Worm (Caenorhabditis elegans) whole organism, L2 larva: ENCODE results near the gene tcer-1.
"Not testable (repeated sequence)": the region's sequence is repeated elsewhere in the genome, so short reads cannot be mapped to it uniquely, and the experiment has no call there.

Experiments
- C34F6.9 ChIP-seq: fragments of 150-350 bp; optimal IDR thresholded peaks from 2 replicates; lab custom pipeline; 2014; ENCODE audit warnings: missing biosample characterization, missing genetic modification characterization
- R02D3.7 ChIP-seq: fragments of 150-350 bp; optimal IDR thresholded peaks from 2 replicates; lab custom pipeline; 2014; ENCODE audit warnings: missing biosample characterization, missing genetic modification characterization
- Y55F3AM.14 ChIP-seq: fragments of 200-800 bp; sonication (Bioruptor generic); optimal IDR thresholded peaks from 2 replicates; lab custom pipeline; 2018; ENCODE audit warnings: mild to moderate bottlenecking, missing genetic modification characterization, missing compliant biosample characterization
- ZK546.5 ChIP-seq: sonication (generic microtip); optimal IDR thresholded peaks from 2 replicates; lab custom pipeline; 2017; ENCODE audit warnings: missing biosample characterization, missing genetic modification characterization
- blmp-1 ChIP-seq: sonication (generic microtip); optimal IDR thresholded peaks from 2 replicates; lab custom pipeline; 2017; ENCODE audit warnings: missing genetic modification characterization, mild to moderate bottlenecking, missing compliant biosample characterization, antibody characterized with exemption, moderate library complexity; ENCODE audit not compliant: insufficient read depth
- ceh-16 ChIP-seq: fragments of 150-350 bp; optimal IDR thresholded peaks from 2 replicates; lab custom pipeline; 2014; ENCODE audit warnings: missing biosample characterization, missing genetic modification characterization
- ceh-82 ChIP-seq: fragments of 150-350 bp; optimal IDR thresholded peaks from 2 replicates; lab custom pipeline; 2014; ENCODE audit warnings: missing biosample characterization, missing genetic modification characterization
- crh-2 ChIP-seq: sonication (generic microtip); optimal IDR thresholded peaks from 2 replicates; lab custom pipeline; 2017; ENCODE audit warnings: missing biosample characterization, missing genetic modification characterization
- dmd-4 ChIP-seq: sonication (generic microtip); optimal IDR thresholded peaks from 2 replicates; lab custom pipeline; 2017; ENCODE audit warnings: missing biosample characterization, missing genetic modification characterization
- egl-27 ChIP-seq: sonication (generic microtip); optimal IDR thresholded peaks from 3 replicates; lab custom pipeline; 2017; ENCODE audit warnings: missing biosample characterization, missing genetic modification reagents, missing genetic modification characterization
- elt-1 ChIP-seq: fragments of 150-350 bp; optimal IDR thresholded peaks from 2 replicates; lab custom pipeline; 2014; ENCODE audit warnings: missing biosample characterization, missing genetic modification characterization
- fos-1 ChIP-seq: fragments of 150-350 bp; optimal IDR thresholded peaks from 2 replicates; lab custom pipeline; 2014; ENCODE audit warnings: missing biosample characterization, missing genetic modification characterization
- lin-39 ChIP-seq: fragments of 150-350 bp; optimal IDR thresholded peaks from 2 replicates; lab custom pipeline; 2014; ENCODE audit warnings: missing biosample characterization, missing genetic modification reagents, missing genetic modification characterization
- lsy-2 ChIP-seq, 2 experiments: fragments of 150-350 bp in 1 of 2; sonication (generic microtip) in 1 of 2; optimal IDR thresholded peaks; 2 replicates each; lab custom pipeline; 2014 to 2017; ENCODE audit warnings: missing biosample characterization in 2 of 2, missing genetic modification characterization in 2 of 2
- mbf-1 ChIP-seq: sonication (generic microtip); optimal IDR thresholded peaks from 2 replicates; lab custom pipeline; 2017; ENCODE audit warnings: missing biosample characterization, missing genetic modification characterization
- mdl-1 ChIP-seq, 2 experiments: fragments of 150-350 bp in 1 of 2; sonication (generic microtip) in 1 of 2; optimal IDR thresholded peaks; 2 replicates each; lab custom pipeline; 2017; ENCODE audit warnings: missing biosample characterization in 2 of 2, missing genetic modification characterization in 2 of 2
- nhr-10 ChIP-seq: sonication (generic microtip); optimal IDR thresholded peaks from 2 replicates; lab custom pipeline; 2017; ENCODE audit warnings: missing biosample characterization, missing genetic modification characterization
- nhr-129 ChIP-seq: fragments of 150-350 bp; optimal IDR thresholded peaks from 2 replicates; lab custom pipeline; 2014; ENCODE audit warnings: missing biosample characterization, missing genetic modification characterization
- nhr-21 ChIP-seq: fragments of 150-350 bp; optimal IDR thresholded peaks from 2 replicates; lab custom pipeline; 2014; ENCODE audit warnings: missing biosample characterization, missing genetic modification characterization
- nhr-25 ChIP-seq: fragments of 150-350 bp; sonication (generic microtip); optimal IDR thresholded peaks from 3 replicates; lab custom pipeline; 2014; ENCODE audit warnings: missing biosample characterization, missing genetic modification characterization
- nhr-6 ChIP-seq: fragments of 150-350 bp; optimal IDR thresholded peaks from 2 replicates; lab custom pipeline; 2014; ENCODE audit warnings: missing biosample characterization, missing genetic modification characterization
- skn-1 ChIP-seq: sonication (generic microtip); optimal IDR thresholded peaks from 2 replicates; lab custom pipeline; 2017; ENCODE audit warnings: missing biosample characterization, missing genetic modification characterization
- sma-9 ChIP-seq, 2 experiments: fragments of 150-350 bp in 1 of 2; sonication (generic microtip) in 1 of 2; optimal IDR thresholded peaks; 2 replicates each; lab custom pipeline; 2014 to 2016; ENCODE audit warnings: missing genetic modification characterization in 2 of 2, mild to moderate bottlenecking in 1 of 2, missing biosample characterization in 1 of 2, missing compliant biosample characterization in 1 of 2, missing genetic modification reagents in 1 of 2, moderate library complexity in 1 of 2
- snpc-4 ChIP-seq: fragments of 150-350 bp; optimal IDR thresholded peaks from 2 replicates; lab custom pipeline; 2014; ENCODE audit warnings: missing biosample characterization, missing genetic modification characterization
- unc-62 ChIP-seq: fragments of 150-350 bp; optimal IDR thresholded peaks from 2 replicates; lab custom pipeline; 2014; ENCODE audit warnings: missing biosample characterization, missing genetic modification reagents, missing genetic modification characterization
- zag-1 ChIP-seq: fragments of 150-350 bp; optimal IDR thresholded peaks from 2 replicates; lab custom pipeline; 2014; ENCODE audit warnings: missing biosample characterization, missing genetic modification characterization
- ztf-1 ChIP-seq: fragments of 200-800 bp; sonication (Bioruptor generic); conservative IDR thresholded peaks from 2 replicates; pipeline ENCODE4 v1.3.6; 2022; ENCODE audit warnings: missing genetic modification characterization, missing compliant biosample characterization
- ztf-11 ChIP-seq: sonication (generic microtip); optimal IDR thresholded peaks from 2 replicates; lab custom pipeline; 2017; ENCODE audit warnings: missing biosample characterization, missing genetic modification characterization

tcer-1 gene

DNA sequence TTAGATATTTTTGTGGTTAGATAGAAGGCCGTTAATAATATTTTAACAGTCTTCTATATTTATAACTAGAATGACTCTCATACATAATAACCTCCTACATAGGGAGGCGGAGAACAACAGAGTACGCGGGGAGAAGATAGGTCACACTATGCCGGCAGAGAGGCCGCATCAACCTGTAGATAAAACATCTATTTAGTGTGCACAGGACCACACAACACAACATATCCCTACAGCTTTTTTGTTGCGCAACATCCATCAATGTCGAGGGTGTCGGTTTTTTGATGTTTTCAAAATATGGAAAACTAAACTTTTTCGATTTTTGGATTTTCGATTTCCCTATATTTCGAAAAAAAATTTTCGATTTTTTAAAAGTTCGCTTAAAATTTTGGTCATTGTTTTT, 41.0 kb upstream of the tcer-1 start:
- TF ChIP-seq dmd-4: no peak
- no peak for TF ChIP-seq snpc-4
- TF ChIP-seq Y55F3AM.14 (GFP tag; lab: Kevin White, UChicago): no peak
- TF ChIP-seq ztf-1 (GFP tag; lab: Robert Waterston, UW): no peak
- no peak for TF ChIP-seq lin-39 (tag; lab: Kevin White, UChicago)
- TF ChIP-seq mbf-1 (tag; lab: Kevin White, UChicago): no peak
- no peak for TF ChIP-seq skn-1 (tag; lab: Kevin White, UChicago)
- TF ChIP-seq mdl-1 (tag; optimal IDR thresholded peaks at IDR 0.05; lab: Kevin White, UChicago): no peak
- TF ChIP-seq nhr-10 (tag; lab: Kevin White, UChicago): no peak

DNA sequence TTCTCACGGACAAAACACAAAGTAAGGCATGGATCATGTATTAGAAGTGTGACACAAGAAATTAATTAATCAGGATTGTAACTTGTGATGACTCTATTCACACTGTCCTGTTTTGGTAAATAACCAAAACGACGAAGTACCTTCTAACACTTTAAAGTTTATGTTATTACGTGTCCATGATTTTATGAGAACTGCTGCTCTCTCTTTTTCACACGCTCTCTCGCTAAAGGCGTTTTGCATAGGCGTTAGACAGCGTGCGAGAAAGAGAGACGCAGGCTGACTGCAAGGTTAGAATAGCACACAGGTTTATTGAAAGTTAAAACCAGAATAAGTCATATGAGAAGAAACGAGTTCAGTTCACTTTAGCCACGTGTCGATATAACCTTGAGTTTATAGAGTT, 40.2 kb upstream of the tcer-1 start:
- TF ChIP-seq sma-9 (GFP tag; optimal IDR thresholded peaks at IDR 0.05; lab: Kevin White, UChicago) (peak; percentile 26), sma-9 (tag; optimal IDR thresholded peaks at IDR 0.05; lab: Kevin White, UChicago) (no peak), crh-2 (tag; lab: Kevin White, UChicago) (peak; percentile 26), C34F6.9 (tag; lab: Kevin White, UChicago) (peak; percentile 23), ztf-1 (GFP tag; lab: Robert Waterston, UW) (no peak), nhr-21 (tag; lab: Kevin White, UChicago) (no peak), fos-1 (tag; lab: Kevin White, UChicago) (no peak), nhr-129 (tag; lab: Kevin White, UChicago) (peak; percentile 73), nhr-25 (tag; lab: Kevin White, UChicago) (peak; percentile 47), ceh-16 (tag; lab: Kevin White, UChicago) (peak; percentile 4), mdl-1 (tag; optimal IDR thresholded peaks at IDR 0.05; lab: Kevin White, UChicago) (no peak), lsy-2 (tag; optimal IDR thresholded peaks at IDR 0.05; lab: Kevin White, UChicago) (peak in 1 of 2 experiments; percentile 1)
- TF ChIP-seq, all 48 proteins: peak for 7

DNA sequence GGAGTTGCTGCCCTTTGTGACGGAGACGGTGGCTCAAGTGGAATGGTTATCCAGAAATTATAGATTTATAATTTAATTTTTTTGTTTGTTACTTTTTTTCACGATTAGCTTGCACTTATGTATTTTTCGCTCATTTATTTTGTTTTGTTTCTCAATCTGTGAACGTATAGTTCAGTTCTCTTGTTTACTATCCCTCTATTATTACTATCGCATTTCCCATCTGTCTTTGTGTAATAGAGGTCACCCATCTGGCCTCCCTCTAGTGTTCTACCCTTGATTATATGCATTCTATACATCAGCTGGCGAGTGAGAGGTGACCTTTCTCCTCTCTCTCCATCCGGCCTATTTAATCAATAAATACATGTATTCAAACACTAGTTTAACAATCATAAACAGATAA, 34.1 kb upstream of the tcer-1 start, which contains the start of the genes T02G5.14 and T02G5.15:
Gene T02G5.14 (plus strand): TSS at position 301 of the 400 bp plus-strand sequence.
Gene T02G5.15 (plus strand): TSS at position 301 of the 400 bp plus-strand sequence.
- TF ChIP-seq zag-1 (tag; lab: Kevin White, UChicago); elt-1 (tag; lab: Kevin White, UChicago); ztf-11: not testable (repeated sequence)

DNA sequence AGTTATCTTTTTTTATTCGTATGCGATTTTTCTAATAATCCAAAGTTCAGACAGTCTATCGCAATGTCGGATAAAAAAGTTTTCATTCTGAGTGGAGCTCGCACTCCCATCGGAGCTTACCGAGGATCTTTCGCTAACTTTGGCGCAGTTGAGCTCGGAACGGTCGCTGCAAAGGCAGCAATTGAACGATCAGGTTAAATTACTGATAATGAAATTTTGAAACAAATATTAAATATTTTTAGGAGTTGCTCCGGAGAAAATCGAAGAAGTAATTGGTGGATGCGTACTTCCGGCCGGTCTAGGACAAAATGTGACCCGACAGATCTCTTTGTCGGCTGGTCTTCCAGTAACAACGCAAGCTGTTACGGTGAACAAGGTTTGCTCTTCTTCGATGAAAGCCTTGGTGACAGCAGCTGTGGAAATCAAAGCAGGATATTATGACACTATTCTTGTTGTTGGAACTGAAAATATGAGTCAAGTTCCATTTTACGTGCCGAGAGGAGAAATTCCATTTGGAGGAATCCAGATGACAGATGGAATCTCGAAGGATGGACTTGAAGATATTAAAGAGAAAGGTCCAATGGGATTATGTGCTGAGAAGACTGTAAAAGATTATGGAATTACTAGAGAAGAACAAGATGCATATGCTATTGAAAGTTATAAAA, 25.8 kb upstream of the tcer-1 start, which contains the start of gene T02G5.7:
Gene T02G5.7 (plus strand): TSS at position 51 of the 665 bp plus-strand sequence.
- TF ChIP-seq zag-1 (tag; lab: Kevin White, UChicago) (no peak), lsy-2 (tag; optimal IDR thresholded peaks at IDR 0.05; lab: Kevin White, UChicago) (peak in 1 of 2 experiments; percentile 8)

DNA sequence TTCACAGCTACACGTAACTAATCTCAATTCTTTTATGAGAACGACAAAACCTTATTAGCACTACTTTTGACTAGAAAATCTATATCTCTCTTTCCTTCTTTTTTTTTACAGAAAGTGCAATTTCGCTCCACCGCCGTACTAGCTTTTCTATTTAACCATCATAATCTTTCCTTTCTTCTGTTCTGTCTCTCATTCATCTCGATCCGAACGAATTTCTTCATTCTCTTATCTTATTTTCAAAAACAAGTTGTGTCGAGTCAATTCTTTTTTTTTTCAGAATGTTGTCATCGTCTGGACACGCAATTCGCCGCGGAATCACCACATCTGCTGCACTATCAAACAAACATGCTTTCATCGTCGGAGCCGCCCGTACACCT, 23.7 kb upstream of the tcer-1 start, which contains the start of gene kat-1:
Gene kat-1 (plus strand): TSS at position 278 of the 377 bp plus-strand sequence.
- TF ChIP-seq nhr-25 (tag; lab: Kevin White, UChicago) (no peak), ceh-16 (tag; lab: Kevin White, UChicago) (no peak), ZK546.5 (tag; lab: Kevin White, UChicago) (no peak), unc-62 (GFP tag; lab: Kevin White, UChicago) (no peak), R02D3.7 (tag; lab: Kevin White, UChicago) (no peak), nhr-129 (tag; lab: Kevin White, UChicago) (no peak), elt-1 (tag; lab: Kevin White, UChicago) (no peak), nhr-6 (no peak), egl-27 (tag; lab: Kevin White, UChicago) (no peak), blmp-1 (tag; lab: Kevin White, UChicago) (no peak), C34F6.9 (tag; lab: Kevin White, UChicago) (no peak), ceh-82 (tag; lab: Kevin White, UChicago) (no peak)
